Worm (Caenorhabditis elegans): ENCODE measurements around the gene F14H8.4.

ce11 chrV:15028896-15029519 is 5.4 kb downstream of the F14H8.4 start, which contains the start of gene F14H8.8:
- TF ChIP-seq C17E4.6 (GFP tag; IDR thresholded peaks at IDR 0.05) (no peak), hlh-26 (GFP tag; conservative IDR thresholded peaks at IDR 0.05) (no peak), pha-4 (tag; optimal IDR thresholded peaks at IDR 0.05) (no peak), let-526 (GFP tag; IDR thresholded peaks at IDR 0.05) (no peak), madf-8 (GFP tag; conservative IDR thresholded peaks at IDR 0.05) (peak; percentile 29; the same call in 1 of the 2 replicates), nfyb-1 (GFP tag; IDR thresholded peaks at IDR 0.05) (0 out of 2 replicates have a peak, but pooled peaks have one; percentile 15)
